Worm (Caenorhabditis elegans): Measurements from ENCODE around the gene sgn-1.
A peak's percentile ranks its signal among the peaks of the same experiment; 100 is the strongest.

Gene sgn-1

DNA sequence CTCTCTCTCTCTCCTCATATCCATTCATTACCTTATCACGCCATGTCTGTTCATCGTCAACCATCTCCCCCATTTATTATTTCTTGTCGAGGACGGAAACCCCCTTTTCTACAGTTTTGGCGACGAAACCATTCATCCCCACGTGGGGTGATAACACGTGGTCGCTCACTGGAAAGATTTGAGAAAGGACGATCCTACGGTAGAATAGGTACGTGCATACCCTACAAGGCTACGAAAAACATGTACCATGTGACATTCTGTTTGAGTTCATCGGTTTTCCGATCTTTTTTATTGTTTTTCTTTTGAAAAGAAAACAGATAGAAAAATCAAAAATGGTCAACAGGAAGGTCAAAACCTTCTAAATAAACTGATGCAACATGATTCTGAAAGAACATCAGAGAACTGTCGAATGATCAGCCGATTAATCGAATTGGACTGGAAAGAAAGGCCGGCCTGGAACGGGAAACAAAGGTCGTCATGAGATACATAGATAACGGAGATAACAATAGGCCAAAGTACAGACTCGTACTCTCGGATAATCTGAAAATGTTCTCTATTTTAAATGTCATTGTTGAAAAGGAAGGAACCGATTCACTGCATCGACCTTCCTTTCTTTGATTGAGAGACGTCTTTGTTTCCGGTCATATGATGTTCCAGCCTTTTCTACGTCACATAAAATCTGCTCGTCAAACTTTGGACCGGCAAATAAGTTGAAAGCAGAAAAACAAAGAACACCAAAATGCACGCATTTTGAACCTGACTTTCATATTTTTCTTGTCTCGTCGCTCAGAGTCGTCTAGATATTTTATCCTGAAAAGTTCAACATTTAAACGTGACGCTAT lies 41.2 kb downstream of the sgn-1 start:
- peak in 1 of 2 experiments; percentile 97 for TF ChIP-seq mdl-1 (tag; optimal IDR thresholded peaks at IDR 0.05)
- TF ChIP-seq snu-23 (GFP tag; optimal IDR thresholded peaks at IDR 0.05): peak; percentile 87
- TF ChIP-seq egl-13 (tag; optimal IDR thresholded peaks at IDR 0.05): no peak
- no peak for TF ChIP-seq nhr-237 (tag; optimal IDR thresholded peaks at IDR 0.05)
- peak; percentile 81 for TF ChIP-seq unc-130 (tag; optimal IDR thresholded peaks at IDR 0.05)
- TF ChIP-seq nhr-19 (GFP tag; conservative IDR thresholded peaks at IDR 0.05): peak; percentile 87
- TF ChIP-seq lin-35 (GFP tag; optimal IDR thresholded peaks at IDR 0.05): peak in 1 of 2 experiments; percentile 81
- peak in 2 of 3 experiments; percentile 19 to 31 for TF ChIP-seq dpl-1 (GFP tag; optimal IDR thresholded peaks at IDR 0.05)
- TF ChIP-seq nhr-71 (tag; optimal IDR thresholded peaks at IDR 0.05): peak; percentile 94
- TF ChIP-seq vab-15 (tag; optimal IDR thresholded peaks at IDR 0.05): peak; percentile 6
- peak; percentile 84 for TF ChIP-seq grh-1 (GFP tag; IDR thresholded peaks at IDR 0.05)
- no peak for TF ChIP-seq lin-15B (tag; optimal IDR thresholded peaks at IDR 0.05)
- no peak for TF ChIP-seq fos-1 (tag; optimal IDR thresholded peaks at IDR 0.05)
- no peak for TF ChIP-seq ceh-8 (GFP tag; optimal IDR thresholded peaks at IDR 0.05)
- TF ChIP-seq rnt-1 (tag; optimal IDR thresholded peaks at IDR 0.05): peak; percentile 13
- TF ChIP-seq skn-1 (tag; optimal IDR thresholded peaks at IDR 0.05): peak; percentile 53
- no peak for TF ChIP-seq lin-39 (tag; optimal IDR thresholded peaks at IDR 0.05)
- no peak for TF ChIP-seq ces-1 (GFP tag; optimal IDR thresholded peaks at IDR 0.05)
- peak; percentile 53 for TF ChIP-seq lin-13 (GFP tag; optimal IDR thresholded peaks at IDR 0.05)
- peak; percentile 51 to 82 for TF ChIP-seq lsy-2 (tag; optimal IDR thresholded peaks at IDR 0.05)
- TF ChIP-seq efl-3 (GFP tag; optimal IDR thresholded peaks at IDR 0.05): no peak
- no peak for TF ChIP-seq elt-2 (tag; optimal IDR thresholded peaks at IDR 0.05)
- TF ChIP-seq ama-1 (optimal IDR thresholded peaks at IDR 0.05): no peak
- TF ChIP-seq nhr-47 (tag; optimal IDR thresholded peaks at IDR 0.05): peak; percentile 79
- no peak for TF ChIP-seq nhr-76 (tag; optimal IDR thresholded peaks at IDR 0.05)
- TF ChIP-seq mef-2 (tag; optimal IDR thresholded peaks at IDR 0.05): no peak
- TF ChIP-seq nhr-11 (tag; optimal IDR thresholded peaks at IDR 0.05): peak; percentile 70
- TF ChIP-seq nhr-20 (tag; optimal IDR thresholded peaks at IDR 0.05): peak; percentile 97
- TF ChIP-seq swsn-7 (tag; optimal IDR thresholded peaks at IDR 0.05): peak; percentile 16
- peak; percentile 91 for TF ChIP-seq lin-14 (GFP tag; optimal IDR thresholded peaks at IDR 0.05)
- 0 out of 2 replicates have a peak, but pooled peaks have one; percentile 49 for TF ChIP-seq mab-9 (GFP tag; IDR thresholded peaks at IDR 0.05)
- TF ChIP-seq lir-3 (tag; optimal IDR thresholded peaks at IDR 0.05; ENCODE audit: poor library complexity): peak; percentile 62
- TF ChIP-seq xbp-1 (tag; optimal IDR thresholded peaks at IDR 0.05): peak; percentile 58
- TF ChIP-seq zag-1 (tag; optimal IDR thresholded peaks at IDR 0.05): no peak
- peak; percentile 55 for TF ChIP-seq ztf-4 (tag; optimal IDR thresholded peaks at IDR 0.05)
- TF ChIP-seq tbx-2 (tag; optimal IDR thresholded peaks at IDR 0.05): peak; percentile 79
- TF ChIP-seq C34B4.2 (tag; optimal IDR thresholded peaks at IDR 0.05): no peak
- TF ChIP-seq elt-3 (tag; optimal IDR thresholded peaks at IDR 0.05): peak in 5 of 6 experiments; percentile 29 to 97 (median 64)
- TF ChIP-seq efl-1 (optimal IDR thresholded peaks at IDR 0.05): peak in 1 of 2 experiments; percentile 10
- TF ChIP-seq efl-1 (GFP tag; optimal IDR thresholded peaks at IDR 0.05 in 1 of 2): peak in 1 of 2 experiments; percentile 89
- TF ChIP-seq nhr-90 (tag; optimal IDR thresholded peaks at IDR 0.05; ENCODE audit: poor library complexity): peak; percentile 94
- TF ChIP-seq C16A3.4 (tag; optimal IDR thresholded peaks at IDR 0.05): peak; percentile 55
- TF ChIP-seq unc-98 (GFP tag; IDR thresholded peaks at IDR 0.05): no peak
- peak; percentile 91 for TF ChIP-seq blmp-1 (tag; optimal IDR thresholded peaks at IDR 0.05)
- TF ChIP-seq nhr-85 (tag): peak; percentile 100
- TF ChIP-seq zip-4 (GFP tag; optimal IDR thresholded peaks at IDR 0.05): no peak
- TF ChIP-seq mep-1 (tag; optimal IDR thresholded peaks at IDR 0.05): peak; percentile 79
- no peak for TF ChIP-seq nhr-12 (tag; optimal IDR thresholded peaks at IDR 0.05)

All from whole organism, L1 larva.